Worm (Caenorhabditis elegans) whole organism, young adult: Measurements from ENCODE around the gene fbxc-48.

Source experiments
- B0035.1 ChIP-seq: sonication (generic microtip); optimal IDR thresholded peaks from 2 replicates; lab custom pipeline; 2016; ENCODE audit warnings: missing genetic modification characterization, mild to moderate bottlenecking, missing compliant biosample characterization, missing genotype, missing genetic modification reagents
- B0261.1 ChIP-seq: sonication (generic microtip); optimal IDR thresholded peaks from 2 replicates; lab custom pipeline; 2016; ENCODE audit warnings: mild to moderate bottlenecking, missing genetic modification characterization, moderate library complexity, missing compliant biosample characterization
- C06A6.2 ChIP-seq: fragments of 200-800 bp; sonication (Bioruptor generic); conservative IDR thresholded peaks from 2 replicates; pipeline ENCODE4 v1.3.6; 2022; ENCODE audit warnings: missing genetic modification characterization, missing compliant biosample characterization
- D2030.7 ChIP-seq: fragments of 200-800 bp; sonication (Bioruptor generic); IDR thresholded peaks from 2 replicates; pipeline ENCODE4 v1.3.6; 2022; ENCODE audit warnings: missing genetic modification reagents, missing genetic modification characterization, missing compliant biosample characterization
- F23B12.7 ChIP-seq: sonication (generic microtip); optimal IDR thresholded peaks from 2 replicates; lab custom pipeline; 2017; ENCODE audit warnings: missing genetic modification characterization, mild to moderate bottlenecking, missing compliant biosample characterization, antibody characterized with exemption, moderate library complexity; ENCODE audit not compliant: insufficient read depth
- F39B2.1 ChIP-seq: fragments of 200-800 bp; sonication (Bioruptor generic); IDR thresholded peaks from 2 replicates; pipeline ENCODE4 v1.3.6; 2022; ENCODE audit warnings: missing genetic modification reagents, missing genetic modification characterization, missing compliant biosample characterization
- F57A8.1 ChIP-seq: fragments of 200-800 bp; sonication (Bioruptor generic); optimal IDR thresholded peaks from 2 replicates; lab custom pipeline; 2018; ENCODE audit warnings: mild to moderate bottlenecking, missing genetic modification characterization, moderate library complexity, missing compliant biosample characterization
- K12H6.12 ChIP-seq: fragments of 200-800 bp; sonication (Bioruptor generic); optimal IDR thresholded peaks from 2 replicates; lab custom pipeline; 2018; ENCODE audit warnings: mild to moderate bottlenecking, missing genetic modification characterization, missing compliant biosample characterization
- Y53G8AR.9 ChIP-seq: fragments of 200-800 bp; sonication (Bioruptor generic); conservative IDR thresholded peaks from 2 replicates; pipeline ENCODE4 v1.3.6; 2022; ENCODE audit warnings: missing genetic modification reagents, missing genetic modification characterization, missing compliant biosample characterization
- Y67H2A.10 ChIP-seq: fragments of 200-800 bp; sonication (Bioruptor generic); conservative IDR thresholded peaks from 2 replicates; pipeline ENCODE4 v1.3.6; 2022; ENCODE audit warnings: missing genetic modification reagents, missing genetic modification characterization, missing compliant biosample characterization
- Y95B8A.8 ChIP-seq: fragments of 200-800 bp; sonication (Bioruptor generic); IDR thresholded peaks from 2 replicates; pipeline ENCODE4 v1.3.6; 2022; ENCODE audit warnings: missing genetic modification reagents, missing genetic modification characterization, missing compliant biosample characterization
- ZK185.1 ChIP-seq: sonication (generic microtip); optimal IDR thresholded peaks from 2 replicates; lab custom pipeline; 2016; ENCODE audit warnings: mild to moderate bottlenecking, missing genetic modification characterization, missing compliant biosample characterization; ENCODE audit not compliant: poor library complexity, severe bottlenecking
- aptf-2 ChIP-seq: fragments of 200-800 bp; sonication (Bioruptor generic); conservative IDR thresholded peaks from 2 replicates; pipeline ENCODE4 v1.3.6; 2022; ENCODE audit warnings: missing genetic modification reagents, missing genetic modification characterization, missing compliant biosample characterization
- atf-7 ChIP-seq: sonication (generic microtip); optimal IDR thresholded peaks from 2 replicates; lab custom pipeline; 2017; ENCODE audit warnings: mild to moderate bottlenecking, missing genetic modification characterization, missing compliant biosample characterization
- attf-6 ChIP-seq: fragments of 200-800 bp; sonication (Bioruptor generic); IDR thresholded peaks from 2 replicates; pipeline ENCODE4 v1.3.6; 2022; ENCODE audit warnings: missing genetic modification reagents, missing genetic modification characterization, missing compliant biosample characterization
- bed-1 ChIP-seq: fragments of 200-800 bp; sonication (Bioruptor generic); IDR thresholded peaks from 2 replicates; pipeline ENCODE4 v1.3.6; 2022; ENCODE audit warnings: missing genetic modification reagents, missing genetic modification characterization, missing compliant biosample characterization
- cebp-1 ChIP-seq, 2 experiments: fragments of 200-800 bp in 1 of 2; sonication (Bioruptor generic) in 1 of 2; sonication (generic microtip) in 1 of 2; IDR thresholded peaks in 1 of 2; optimal IDR thresholded peaks in 1 of 2; 2 replicates each; pipeline versions ENCODE4 v1.3.6 to Lab custom; 2017 to 2022; ENCODE audit warnings: missing compliant biosample characterization in 2 of 2, missing genetic modification characterization in 2 of 2, mild to moderate bottlenecking in 1 of 2, missing genetic modification reagents in 1 of 2, moderate library complexity in 1 of 2
- egl-18 ChIP-seq: fragments of 200-800 bp; sonication (Bioruptor generic); IDR thresholded peaks from 2 replicates; pipeline ENCODE4 v1.3.6; 2022; ENCODE audit warnings: missing genetic modification reagents, missing genetic modification characterization, missing compliant biosample characterization
- fkh-3 ChIP-seq: sonication (generic microtip); optimal IDR thresholded peaks from 2 replicates; lab custom pipeline; 2016; ENCODE audit warnings: mild to moderate bottlenecking, missing genetic modification characterization, missing compliant biosample characterization
- hmg-1.2 ChIP-seq: fragments of 200-800 bp; sonication (Bioruptor generic); IDR thresholded peaks from 2 replicates; pipeline ENCODE4 v1.3.6; 2022; ENCODE audit warnings: missing genetic modification reagents, missing genetic modification characterization, missing compliant biosample characterization
- hsf-1 ChIP-seq: fragments of 200-800 bp; sonication (Bioruptor generic); IDR thresholded peaks from 2 replicates; pipeline ENCODE4 v1.3.6; 2022; ENCODE audit warnings: missing genetic modification reagents, missing genetic modification characterization, missing compliant biosample characterization
- nfya-1 ChIP-seq: sonication (generic microtip); optimal IDR thresholded peaks from 2 replicates; lab custom pipeline; 2017; ENCODE audit warnings: antibody characterized with exemption, missing compliant biosample characterization, missing genetic modification characterization, borderline replicate concordance; ENCODE audit not compliant: insufficient read depth
- nfyb-1 ChIP-seq: fragments of 200-800 bp; sonication (Bioruptor generic); IDR thresholded peaks from 2 replicates; pipeline ENCODE4 v1.3.6; 2022; ENCODE audit warnings: missing genetic modification reagents, missing genetic modification characterization, missing compliant biosample characterization
- nhr-80 ChIP-seq: sonication (generic microtip); optimal IDR thresholded peaks from 2 replicates; lab custom pipeline; 2016; ENCODE audit warnings: missing genetic modification characterization, missing compliant biosample characterization
- pbrm-1 ChIP-seq: fragments of 200-800 bp; sonication (Bioruptor generic); IDR thresholded peaks from 2 replicates; pipeline ENCODE4 v1.3.6; 2022; ENCODE audit warnings: missing genetic modification reagents, missing genetic modification characterization, missing compliant biosample characterization
- snpc-1.3 ChIP-seq: sonication (generic microtip); optimal IDR thresholded peaks from 2 replicates; lab custom pipeline; 2017; ENCODE audit warnings: missing genetic modification characterization, mild to moderate bottlenecking, missing compliant biosample characterization, antibody characterized with exemption, moderate library complexity, missing genotype, missing genetic modification reagents; ENCODE audit not compliant: insufficient read depth
- snpc-3.4 ChIP-seq: sonication (generic microtip); optimal IDR thresholded peaks from 2 replicates; lab custom pipeline; 2017; ENCODE audit warnings: missing genetic modification characterization, mild to moderate bottlenecking, missing compliant biosample characterization, antibody characterized with exemption, moderate library complexity, missing genotype, missing genetic modification reagents
- xnd-1 ChIP-seq: sonication (generic microtip); optimal IDR thresholded peaks from 2 replicates; lab custom pipeline; 2016; ENCODE audit warnings: missing genotype, missing genetic modification reagents, missing genetic modification characterization, missing compliant biosample characterization
- zfh-2 ChIP-seq: fragments of 200-800 bp; sonication (Bioruptor generic); conservative IDR thresholded peaks from 2 replicates; pipeline ENCODE4 v1.3.6; 2022; ENCODE audit warnings: missing genetic modification reagents, missing genetic modification characterization, missing compliant biosample characterization
- ztf-22 ChIP-seq: fragments of 200-800 bp; sonication (Bioruptor generic); optimal IDR thresholded peaks from 2 replicates; lab custom pipeline; 2018; ENCODE audit warnings: mild to moderate bottlenecking, missing genetic modification characterization, moderate library complexity, missing compliant biosample characterization

Gene fbxc-48

ce11 chrII:765219-765618 lies 24.5 kb upstream of the fbxc-48 start, which contains the start of gene C08G5.7:
Gene C08G5.7, minus strand, starts transcription at chrII:765319.
- TF ChIP-seq hsf-1 (no peak), C06A6.2 (GFP tag; lab: Robert Waterston, UW) (no peak), Y67H2A.10 (GFP tag; lab: Robert Waterston, UW) (no peak), hmg-1.2 (GFP tag; lab: Robert Waterston, UW) (no peak), ZK185.1 (tag; lab: Kevin White, UChicago) (no peak), nfya-1 (no peak), aptf-2 (GFP tag; lab: Robert Waterston, UW) (no peak), F23B12.7 (tag; lab: Kevin White, UChicago) (no peak), pbrm-1 (GFP tag; lab: Robert Waterston, UW) (no peak)
- TF ChIP-seq, all 124 proteins: peak for 0

- TF ChIP-seq snpc-3.4 (tag; lab: Kevin White, UChicago) (no peak), pbrm-1 (GFP tag; lab: Robert Waterston, UW) (no peak), xnd-1 (tag; lab: Kevin White, UChicago) (no peak), Y95B8A.8 (GFP tag; lab: Robert Waterston, UW) (no peak), F39B2.1 (GFP tag; lab: Robert Waterston, UW) (no peak), fkh-3 (tag; lab: Kevin White, UChicago) (no peak), bed-1 (no peak), ztf-22 (GFP tag; lab: Kevin White, UChicago) (no peak)
- TF ChIP-seq, all 124 proteins: peak for 0
Observed at ce11 chrII:764385-764784, 23.7 kb upstream of the fbxc-48 start.

- TF ChIP-seq egl-18 (GFP tag; lab: Robert Waterston, UW), result no peak
- TF ChIP-seq attf-6, result no peak
- TF ChIP-seq zfh-2, result no peak
- TF ChIP-seq C06A6.2 (GFP tag; lab: Robert Waterston, UW), result no peak
- TF ChIP-seq atf-7 (tag; lab: Kevin White, UChicago), result no peak
- no peak for TF ChIP-seq Y53G8AR.9 (GFP tag; lab: Robert Waterston, UW)
Observed at ce11 chrII:762942-763341, 22.2 kb upstream of the fbxc-48 start.

- TF ChIP-seq cebp-1 (GFP tag; IDR thresholded peaks at IDR 0.05; lab: Robert Waterston, UW), result no peak
- TF ChIP-seq cebp-1 (tag; optimal IDR thresholded peaks at IDR 0.05; lab: Kevin White, UChicago), result peak; percentile 30
- no peak for TF ChIP-seq F57A8.1 (GFP tag; lab: Kevin White, UChicago)
- TF ChIP-seq nhr-80 (tag; lab: Kevin White, UChicago), result peak; percentile 10
- TF ChIP-seq snpc-1.3 (tag; lab: Kevin White, UChicago), result no peak
Observed at ce11 chrII:760276-760675, 19.6 kb upstream of the fbxc-48 start.

- TF ChIP-seq nfyb-1 (GFP tag; lab: Robert Waterston, UW) (no peak), B0035.1 (tag; lab: Kevin White, UChicago) (no peak), D2030.7 (GFP tag; lab: Robert Waterston, UW) (no peak), hmg-1.2 (GFP tag; lab: Robert Waterston, UW) (peak; percentile 26; the same call in 1 of the 2 replicates), B0261.1 (tag; lab: Kevin White, UChicago) (no peak), zfh-2 (peak; percentile 51; the same call in 1 of the 2 replicates), K12H6.12 (tag; lab: Kevin White, UChicago) (peak; percentile 19)
Observed at ce11 chrII:759788-760187, 19.1 kb upstream of the fbxc-48 start.
